Worm (Caenorhabditis elegans) whole organism, early embryonic: Measurements from ENCODE around the gene str-227.

ENCODE experiments used
- B0310.2 ChIP-seq: sonication (generic microtip); optimal IDR thresholded peaks from 2 replicates; lab custom pipeline; 2016; ENCODE audit warnings: mild to moderate bottlenecking, missing genetic modification characterization, missing compliant biosample characterization
- ama-1 ChIP-seq: fragments of 150-350 bp; optimal IDR thresholded peaks from 2 replicates; lab custom pipeline; 2014
- ceh-36 ChIP-seq: sonication (generic microtip); optimal IDR thresholded peaks from 2 replicates; lab custom pipeline; 2016; ENCODE audit warnings: missing genetic modification characterization, inconsistent platforms, missing compliant biosample characterization
- ets-7 ChIP-seq: sonication (generic microtip); optimal IDR thresholded peaks from 2 replicates; lab custom pipeline; 2016; ENCODE audit warnings: missing genotype, missing genetic modification characterization, missing compliant biosample characterization
- hmg-4 ChIP-seq: fragments of 200-800 bp; sonication (Bioruptor generic); optimal IDR thresholded peaks from 2 replicates; lab custom pipeline; 2018; ENCODE audit warnings: mild to moderate bottlenecking, missing genetic modification characterization, missing compliant biosample characterization
- pes-1 ChIP-seq: fragments of 200-800 bp; sonication (Bioruptor generic); IDR thresholded peaks from 2 replicates; pipeline ENCODE4 v1.3.6; 2022; ENCODE audit warnings: missing genetic modification reagents, missing genetic modification characterization, missing compliant biosample characterization

ce11 chrV:3502038-3502437 is 16.0 kb upstream of the str-227 start, which contains the start of the genes C07G3.8 and C07G3.10:
- TF ChIP-seq B0310.2 (no peak), ama-1 (lab: Kevin White, UChicago) (no peak), pes-1 (no peak), hmg-4 (GFP tag; lab: Kevin White, UChicago) (no peak), ceh-36 (tag; lab: Kevin White, UChicago) (no peak), ets-7 (tag; lab: Kevin White, UChicago) (no peak)
